Worm (Caenorhabditis elegans) whole organism, young adult: ENCODE measurements around the gene sre-24.

Experiments
- F10E7.11 ChIP-seq: sonication (generic microtip); optimal IDR thresholded peaks from 2 replicates; lab custom pipeline; 2017; ENCODE audit warnings: mild to moderate bottlenecking, missing genetic modification characterization, moderate library complexity, missing compliant biosample characterization
- F33H1.4 ChIP-seq: fragments of 200-800 bp; sonication (Bioruptor generic); IDR thresholded peaks from 2 replicates; pipeline ENCODE4 v1.3.6; 2022; ENCODE audit warnings: missing genetic modification reagents, missing genetic modification characterization, missing compliant biosample characterization
- F57A8.1 ChIP-seq: fragments of 200-800 bp; sonication (Bioruptor generic); optimal IDR thresholded peaks from 2 replicates; lab custom pipeline; 2018; ENCODE audit warnings: mild to moderate bottlenecking, missing genetic modification characterization, moderate library complexity, missing compliant biosample characterization
- Y53G8AR.9 ChIP-seq: fragments of 200-800 bp; sonication (Bioruptor generic); conservative IDR thresholded peaks from 2 replicates; pipeline ENCODE4 v1.3.6; 2022; ENCODE audit warnings: missing genetic modification reagents, missing genetic modification characterization, missing compliant biosample characterization
- akir-1 ChIP-seq: fragments of 200-800 bp; sonication (Bioruptor generic); optimal IDR thresholded peaks from 2 replicates; lab custom pipeline; 2018; ENCODE audit warnings: mild to moderate bottlenecking, missing genetic modification characterization, moderate library complexity, missing compliant biosample characterization
- atf-7 ChIP-seq: sonication (generic microtip); optimal IDR thresholded peaks from 2 replicates; lab custom pipeline; 2017; ENCODE audit warnings: mild to moderate bottlenecking, missing genetic modification characterization, missing compliant biosample characterization
- athp-1 ChIP-seq: sonication (generic microtip); optimal IDR thresholded peaks from 2 replicates; lab custom pipeline; 2017; ENCODE audit warnings: mild to moderate bottlenecking, missing genetic modification characterization, missing compliant biosample characterization
- bed-2 ChIP-seq: fragments of 200-800 bp; sonication (Bioruptor generic); IDR thresholded peaks from 2 replicates; pipeline ENCODE4 v1.3.6; 2022; ENCODE audit warnings: missing genetic modification reagents, missing genetic modification characterization, missing compliant biosample characterization
- die-1 ChIP-seq: sonication (generic microtip); optimal IDR thresholded peaks from 2 replicates; lab custom pipeline; 2016; ENCODE audit warnings: missing genotype, mild to moderate bottlenecking, missing genetic modification characterization, missing compliant biosample characterization
- dox-1 ChIP-seq: fragments of 200-800 bp; sonication (Bioruptor generic); IDR thresholded peaks from 2 replicates; pipeline ENCODE4 v1.3.6; 2022; ENCODE audit warnings: missing genetic modification reagents, missing genetic modification characterization, missing compliant biosample characterization
- efl-1 ChIP-seq: fragments of 150-350 bp; optimal IDR thresholded peaks from 2 replicates; lab custom pipeline; 2014; ENCODE audit warnings: missing biosample characterization, missing genetic modification reagents, missing genetic modification characterization
- egrh-3 ChIP-seq: fragments of 200-800 bp; sonication (Bioruptor generic); IDR thresholded peaks from 2 replicates; pipeline ENCODE4 v1.3.6; 2022; ENCODE audit warnings: missing genetic modification reagents, missing genetic modification characterization, missing compliant biosample characterization
- ekl-4 ChIP-seq: fragments of 200-800 bp; sonication (Bioruptor generic); IDR thresholded peaks from 2 replicates; pipeline ENCODE4 v1.3.6; 2022; ENCODE audit warnings: missing genetic modification reagents, missing genetic modification characterization, missing compliant biosample characterization
- fkh-3 ChIP-seq: sonication (generic microtip); optimal IDR thresholded peaks from 2 replicates; lab custom pipeline; 2016; ENCODE audit warnings: mild to moderate bottlenecking, missing genetic modification characterization, missing compliant biosample characterization
- hlh-26 ChIP-seq: fragments of 200-800 bp; sonication (Bioruptor generic); conservative IDR thresholded peaks from 2 replicates; pipeline ENCODE4 v1.3.6; 2022; ENCODE audit warnings: missing genetic modification reagents, missing genetic modification characterization, missing compliant biosample characterization
- let-526 ChIP-seq: fragments of 200-800 bp; sonication (Bioruptor generic); IDR thresholded peaks from 2 replicates; pipeline ENCODE4 v1.3.6; 2022; ENCODE audit warnings: missing genetic modification reagents, missing genetic modification characterization, missing compliant biosample characterization
- lin-40 ChIP-seq: sonication (generic microtip); optimal IDR thresholded peaks from 2 replicates; lab custom pipeline; 2016; ENCODE audit warnings: missing genetic modification characterization, mild to moderate bottlenecking, missing compliant biosample characterization, missing genotype, missing genetic modification reagents
- lin-54 ChIP-seq: fragments of 200-800 bp; sonication (Bioruptor generic); optimal IDR thresholded peaks from 2 replicates; lab custom pipeline; 2018; ENCODE audit warnings: mild to moderate bottlenecking, missing genetic modification characterization, missing compliant biosample characterization
- lir-1 ChIP-seq: fragments of 200-800 bp; sonication (Bioruptor generic); conservative IDR thresholded peaks from 2 replicates; pipeline ENCODE4 v1.3.6; 2022; ENCODE audit warnings: missing genetic modification reagents, missing genetic modification characterization, missing compliant biosample characterization
- lsy-27 ChIP-seq: sonication (generic microtip); optimal IDR thresholded peaks from 2 replicates; lab custom pipeline; 2017; ENCODE audit warnings: missing genetic modification characterization, mild to moderate bottlenecking, missing compliant biosample characterization, antibody characterized with exemption, missing genotype, borderline replicate concordance; ENCODE audit not compliant: insufficient read depth
- madf-10 ChIP-seq: sonication (generic microtip); optimal IDR thresholded peaks from 2 replicates; lab custom pipeline; 2016; ENCODE audit warnings: mild to moderate bottlenecking, missing genetic modification characterization, missing compliant biosample characterization
- mcd-1 ChIP-seq: fragments of 200-800 bp; sonication (Bioruptor generic); IDR thresholded peaks from 2 replicates; pipeline ENCODE4 v1.3.6; 2022; ENCODE audit warnings: missing genetic modification reagents, missing genetic modification characterization, missing compliant biosample characterization
- mes-4 ChIP-seq: sonication (generic microtip); optimal IDR thresholded peaks from 2 replicates; lab custom pipeline; 2016; ENCODE audit warnings: missing genotype, missing genetic modification characterization, missing compliant biosample characterization
- mxl-1 ChIP-seq: sonication (generic microtip); optimal IDR thresholded peaks from 2 replicates; lab custom pipeline; 2016; ENCODE audit warnings: missing genetic modification characterization, missing compliant biosample characterization
- nfya-1 ChIP-seq: sonication (generic microtip); optimal IDR thresholded peaks from 2 replicates; lab custom pipeline; 2017; ENCODE audit warnings: antibody characterized with exemption, missing compliant biosample characterization, missing genetic modification characterization, borderline replicate concordance; ENCODE audit not compliant: insufficient read depth
- nfyb-1 ChIP-seq: fragments of 200-800 bp; sonication (Bioruptor generic); IDR thresholded peaks from 2 replicates; pipeline ENCODE4 v1.3.6; 2022; ENCODE audit warnings: missing genetic modification reagents, missing genetic modification characterization, missing compliant biosample characterization
- nhr-120 ChIP-seq: fragments of 200-800 bp; sonication (Bioruptor generic); IDR thresholded peaks from 2 replicates; pipeline ENCODE4 v1.3.6; 2022; ENCODE audit warnings: missing genetic modification characterization, missing compliant biosample characterization
- repo-1 ChIP-seq: sonication (generic microtip); optimal IDR thresholded peaks from 2 replicates; lab custom pipeline; 2017; ENCODE audit warnings: mild to moderate bottlenecking, missing genetic modification characterization, missing compliant biosample characterization
- sdz-38 ChIP-seq: sonication (generic microtip); optimal IDR thresholded peaks from 2 replicates; lab custom pipeline; 2016; ENCODE audit warnings: missing genotype, missing genetic modification characterization, missing compliant biosample characterization
- snpc-4 ChIP-seq, 5 experiments: fragments of 150-350 bp in 1 of 5; sonication (generic microtip) in 4 of 5; optimal IDR thresholded peaks; 2 replicates each; lab custom pipeline; 2014 to 2018; ENCODE audit warnings: missing genetic modification characterization in 5 of 5, missing biosample characterization in 3 of 5, antibody characterized with exemption in 2 of 5, mild to moderate bottlenecking in 2 of 5, missing compliant biosample characterization in 2 of 5, missing genotype in 2 of 5, moderate library complexity in 2 of 5, missing genetic modification reagents in 1 of 5
- tbp1 ChIP-seq: fragments of 200-800 bp; sonication (Bioruptor generic); optimal IDR thresholded peaks from 2 replicates; lab custom pipeline; 2018; ENCODE audit warnings: mild to moderate bottlenecking, missing genetic modification characterization, missing compliant biosample characterization
- xnd-1 ChIP-seq: sonication (generic microtip); optimal IDR thresholded peaks from 2 replicates; lab custom pipeline; 2016; ENCODE audit warnings: missing genotype, missing genetic modification reagents, missing genetic modification characterization, missing compliant biosample characterization
- zfh-2 ChIP-seq: fragments of 200-800 bp; sonication (Bioruptor generic); conservative IDR thresholded peaks from 2 replicates; pipeline ENCODE4 v1.3.6; 2022; ENCODE audit warnings: missing genetic modification reagents, missing genetic modification characterization, missing compliant biosample characterization
- zim-3 ChIP-seq: sonication (generic microtip); optimal IDR thresholded peaks from 2 replicates; lab custom pipeline; 2017; ENCODE audit warnings: mild to moderate bottlenecking, missing genetic modification characterization, moderate library complexity, missing compliant biosample characterization
- ztf-18 ChIP-seq: sonication (generic microtip); optimal IDR thresholded peaks from 2 replicates; lab custom pipeline; 2016; ENCODE audit warnings: missing genotype, mild to moderate bottlenecking, missing genetic modification characterization, missing compliant biosample characterization
- ztf-22 ChIP-seq: fragments of 200-800 bp; sonication (Bioruptor generic); optimal IDR thresholded peaks from 2 replicates; lab custom pipeline; 2018; ENCODE audit warnings: mild to moderate bottlenecking, missing genetic modification characterization, moderate library complexity, missing compliant biosample characterization
- ztf-25 ChIP-seq: fragments of 200-800 bp; sonication (Bioruptor generic); IDR thresholded peaks from 2 replicates; pipeline ENCODE4 v1.3.6; 2022; ENCODE audit warnings: missing genetic modification reagents, missing genetic modification characterization, missing compliant biosample characterization
- ztf-28 ChIP-seq: fragments of 200-800 bp; sonication (Bioruptor generic); IDR thresholded peaks from 2 replicates; pipeline ENCODE4 v1.3.6; 2022; ENCODE audit warnings: missing genetic modification reagents, missing genetic modification characterization, missing compliant biosample characterization
- ztf-6 ChIP-seq: fragments of 200-800 bp; sonication (Bioruptor generic); IDR thresholded peaks from 2 replicates; pipeline ENCODE4 v1.3.6; 2022; ENCODE audit warnings: missing genetic modification reagents, missing genetic modification characterization, missing compliant biosample characterization

The sre-24 gene

ce11 chrV:2864899-2865298, 19.6 kb upstream of the sre-24 start, which contains the start of gene srh-240:
TSS of gene srh-240 (plus strand) at chrV:2865199.
- TF ChIP-seq athp-1 (no peak), lin-40 (tag; lab: Kevin White, UChicago) (no peak), madf-10 (tag; lab: Kevin White, UChicago) (no peak), repo-1 (tag; lab: Kevin White, UChicago) (no peak), ztf-25 (GFP tag; lab: Robert Waterston, UW) (no peak), atf-7 (tag; lab: Kevin White, UChicago) (no peak), F57A8.1 (GFP tag; lab: Kevin White, UChicago) (no peak), let-526 (GFP tag; lab: Robert Waterston, UW) (no peak)

- TF ChIP-seq dox-1 (GFP tag; lab: Robert Waterston, UW), result no peak
- TF ChIP-seq ztf-18, result no peak
- TF ChIP-seq efl-1, result no peak
- no peak for TF ChIP-seq madf-10 (tag; lab: Kevin White, UChicago)
- no peak for TF ChIP-seq mxl-1 (tag; lab: Kevin White, UChicago)
- no peak for TF ChIP-seq lin-54 (GFP tag; lab: Kevin White, UChicago)
- TF ChIP-seq lir-1 (GFP tag; lab: Robert Waterston, UW), result no peak
- TF ChIP-seq, all 124 proteins: peak for 0
These were observed 15.0 kb upstream of the sre-24 start, which contains the start of gene srh-241 for ce11 chrV:2869503-2869902. TSS of gene srh-241 (minus strand) at chrV:2869603.

- TF ChIP-seq ztf-22 (GFP tag; lab: Kevin White, UChicago) (no peak), zim-3 (tag; lab: Kevin White, UChicago) (no peak), mes-4 (tag; lab: Kevin White, UChicago) (no peak), F10E7.11 (tag; lab: Kevin White, UChicago) (no peak), hlh-26 (GFP tag; lab: Robert Waterston, UW) (no peak), akir-1 (no peak), sdz-38 (tag; lab: Kevin White, UChicago) (no peak), F57A8.1 (GFP tag; lab: Kevin White, UChicago) (no peak), zfh-2 (GFP tag; lab: Robert Waterston, UW) (no peak), F33H1.4 (GFP tag; lab: Robert Waterston, UW) (no peak), bed-2 (no peak), egrh-3 (GFP tag; lab: Robert Waterston, UW) (no peak), nfyb-1 (GFP tag; lab: Robert Waterston, UW) (no peak), nfya-1 (no peak), atf-7 (tag; lab: Kevin White, UChicago) (no peak), die-1 (tag; lab: Kevin White, UChicago) (no peak), ztf-6 (GFP tag; lab: Robert Waterston, UW) (no peak), mcd-1 (GFP tag; lab: Robert Waterston, UW) (no peak), snpc-4 (GFP tag; optimal IDR thresholded peaks at IDR 0.05; lab: Kevin White, UChicago) (no peak), snpc-4 (tag; optimal IDR thresholded peaks at IDR 0.05; lab: Kevin White, UChicago) (no peak), nhr-120 (GFP tag; lab: Robert Waterston, UW) (no peak)
- TF ChIP-seq, all 124 proteins: peak for 0
These were observed 14.4 kb upstream of the sre-24 start, which contains the start of gene srh-243 for ce11 chrV:2870127-2870526. TSS of gene srh-243 (plus strand) at chrV:2870427.

ce11 chrV:2871754-2872504, 12.6 kb upstream of the sre-24 start:
- TF ChIP-seq mes-4 (tag; lab: Kevin White, UChicago) (no peak), F57A8.1 (GFP tag; lab: Kevin White, UChicago) (no peak), Y53G8AR.9 (GFP tag; lab: Robert Waterston, UW) (peak; percentile 62), nfya-1 (no peak), ztf-22 (GFP tag; lab: Kevin White, UChicago) (peak; percentile 50), atf-7 (tag; lab: Kevin White, UChicago) (peak; percentile 11), ekl-4 (GFP tag; lab: Robert Waterston, UW) (no peak), lsy-27 (tag; lab: Kevin White, UChicago) (no peak), repo-1 (tag; lab: Kevin White, UChicago) (peak; percentile 45), fkh-3 (no peak), madf-10 (tag; lab: Kevin White, UChicago) (peak; percentile 29), tbp1 (no peak), F10E7.11 (tag; lab: Kevin White, UChicago) (no peak), nfyb-1 (GFP tag; lab: Robert Waterston, UW) (peak; percentile 77), lin-54 (GFP tag; lab: Kevin White, UChicago) (peak; percentile 14), xnd-1 (tag; lab: Kevin White, UChicago) (no peak), ztf-25 (GFP tag; lab: Robert Waterston, UW) (no peak), ztf-28 (GFP tag; lab: Robert Waterston, UW) (no peak), sdz-38 (tag; lab: Kevin White, UChicago) (no peak)
